Fruit fly (Drosophila melanogaster) S2 (cell line): ENCODE measurements around the gene uif.

Experiments
- CG8478 ChIP-seq: fragments of >200 bp; optimal IDR thresholded peaks from 2 replicates; lab custom pipeline; 2018
- CTCF ChIP-seq, 2 experiments: fragments of >200 bp; optimal IDR thresholded peaks; 2 replicates each; lab custom pipeline; 2018

- peak in 1 of 2 experiments; percentile 35 for TF ChIP-seq CTCF (optimal IDR thresholded peaks at IDR 0.05; lab: Kevin White, UChicago)
- no peak for TF ChIP-seq CG8478 (lab: Kevin White, UChicago)
These were observed 70.5 kb downstream of the uif start for dm6 chr2L:6939698-6940097.
